Worm (Caenorhabditis elegans) whole organism, L3 larva: Measurements from ENCODE around the gene F35H10.5.

Experiments used
- ZK546.5 ChIP-seq: sonication (generic microtip); optimal IDR thresholded peaks from 2 replicates; lab custom pipeline; 2017; ENCODE audit warnings: missing biosample characterization, missing genetic modification characterization
- aly-2 ChIP-seq: fragments of 150-350 bp; optimal IDR thresholded peaks from 2 replicates; lab custom pipeline; 2014; ENCODE audit warnings: missing biosample characterization, missing genetic modification characterization
- ama-1 ChIP-seq: fragments of 150-350 bp; optimal IDR thresholded peaks from 2 replicates; lab custom pipeline; 2018
- ceh-82 ChIP-seq: fragments of 150-350 bp; optimal IDR thresholded peaks from 2 replicates; lab custom pipeline; 2014; ENCODE audit warnings: missing biosample characterization, missing genetic modification characterization
- ceh-9 ChIP-seq: sonication (generic microtip); optimal IDR thresholded peaks from 2 replicates; lab custom pipeline; 2018; ENCODE audit warnings: missing biosample characterization, missing genetic modification characterization
- daf-12 ChIP-seq: fragments of 150-350 bp; optimal IDR thresholded peaks from 2 replicates; lab custom pipeline; 2014; ENCODE audit warnings: missing biosample characterization, missing genetic modification reagents, missing genetic modification characterization
- egl-27 ChIP-seq: sonication (generic microtip); optimal IDR thresholded peaks from 4 replicates; lab custom pipeline; 2017; ENCODE audit warnings: missing biosample characterization, missing genetic modification reagents, missing genetic modification characterization
- egl-5 ChIP-seq: fragments of 150-350 bp; optimal IDR thresholded peaks from 2 replicates; lab custom pipeline; 2017; ENCODE audit warnings: missing biosample characterization, missing genetic modification reagents, missing genetic modification characterization, inconsistent platforms
- elt-2 ChIP-seq: sonication (generic microtip); optimal IDR thresholded peaks from 2 replicates; lab custom pipeline; 2016; ENCODE audit warnings: missing genetic modification reagents, mild to moderate bottlenecking, missing genetic modification characterization, missing compliant biosample characterization
- fkh-10 ChIP-seq: sonication (generic microtip); optimal IDR thresholded peaks from 2 replicates; lab custom pipeline; 2017; ENCODE audit warnings: missing biosample characterization, missing genetic modification reagents, missing genetic modification characterization
- fkh-2 ChIP-seq: fragments of 150-350 bp; optimal IDR thresholded peaks from 2 replicates; lab custom pipeline; 2014; ENCODE audit warnings: missing biosample characterization, missing genetic modification reagents, missing genetic modification characterization
- fos-1 ChIP-seq: fragments of 150-350 bp; optimal IDR thresholded peaks from 2 replicates; lab custom pipeline; 2014; ENCODE audit warnings: missing biosample characterization, missing genetic modification characterization
- jun-1 ChIP-seq: fragments of 150-350 bp; optimal IDR thresholded peaks from 2 replicates; lab custom pipeline; 2014; ENCODE audit warnings: missing biosample characterization, missing genetic modification reagents, missing genetic modification characterization
- lin-15B ChIP-seq: fragments of 150-350 bp; optimal IDR thresholded peaks from 2 replicates; lab custom pipeline; 2014; ENCODE audit warnings: missing biosample characterization, missing genetic modification characterization
- lin-39 ChIP-seq: fragments of 150-350 bp; optimal IDR thresholded peaks from 2 replicates; lab custom pipeline; 2018; ENCODE audit warnings: missing biosample characterization, missing genetic modification reagents, missing genetic modification characterization
- lsy-12 ChIP-seq: sonication (generic microtip); optimal IDR thresholded peaks from 2 replicates; lab custom pipeline; 2016; ENCODE audit warnings: mild to moderate bottlenecking, missing genetic modification characterization, missing compliant biosample characterization
- mdl-1 ChIP-seq: fragments of 150-350 bp; optimal IDR thresholded peaks from 2 replicates; lab custom pipeline; 2014; ENCODE audit warnings: missing biosample characterization, missing genetic modification characterization
- mml-1 ChIP-seq: fragments of 150-350 bp; sonication (generic microtip); optimal IDR thresholded peaks from 3 replicates; lab custom pipeline; 2014; ENCODE audit warnings: missing biosample characterization, missing genetic modification characterization
- nhr-11 ChIP-seq: fragments of 150-350 bp; optimal IDR thresholded peaks from 2 replicates; lab custom pipeline; 2014; ENCODE audit warnings: missing biosample characterization, missing genetic modification characterization
- nhr-12 ChIP-seq: fragments of 150-350 bp; optimal IDR thresholded peaks from 2 replicates; lab custom pipeline; 2014; ENCODE audit warnings: missing biosample characterization, missing genetic modification characterization
- nhr-23 ChIP-seq: fragments of 150-350 bp; optimal IDR thresholded peaks from 2 replicates; lab custom pipeline; 2014; ENCODE audit warnings: missing biosample characterization, missing genetic modification reagents, missing genetic modification characterization
- nhr-237 ChIP-seq: fragments of 150-350 bp; optimal IDR thresholded peaks from 2 replicates; lab custom pipeline; 2014; ENCODE audit warnings: missing biosample characterization, missing genetic modification characterization
- nhr-25 ChIP-seq: sonication (generic microtip); optimal IDR thresholded peaks from 2 replicates; lab custom pipeline; 2017; ENCODE audit warnings: missing biosample characterization, missing genetic modification characterization
- nhr-76 ChIP-seq: fragments of 150-350 bp; sonication (generic microtip); optimal IDR thresholded peaks from 5 replicates; lab custom pipeline; 2014; ENCODE audit warnings: missing biosample characterization, missing genetic modification characterization
- nhr-77 ChIP-seq: fragments of 150-350 bp; optimal IDR thresholded peaks from 2 replicates; lab custom pipeline; 2014; ENCODE audit warnings: missing biosample characterization, missing genetic modification characterization
- pha-4 ChIP-seq: fragments of 150-350 bp; optimal IDR thresholded peaks from 2 replicates; lab custom pipeline; 2014; ENCODE audit warnings: missing biosample characterization, missing genetic modification reagents, missing genetic modification characterization
- pqm-1 ChIP-seq: fragments of 150-350 bp; optimal IDR thresholded peaks from 2 replicates; lab custom pipeline; 2017; ENCODE audit warnings: missing biosample characterization, missing genetic modification characterization, inconsistent platforms
- sea-2 ChIP-seq: fragments of 150-350 bp; sonication (generic microtip); optimal IDR thresholded peaks from 4 replicates; lab custom pipeline; 2014; ENCODE audit warnings: missing biosample characterization, missing genetic modification reagents, missing genetic modification characterization
- skn-1 ChIP-seq: fragments of 150-350 bp; optimal IDR thresholded peaks from 2 replicates; lab custom pipeline; 2014; ENCODE audit warnings: missing biosample characterization, missing genetic modification characterization
- tbx-2 ChIP-seq: sonication (generic microtip); optimal IDR thresholded peaks from 2 replicates; lab custom pipeline; 2016; ENCODE audit warnings: mild to moderate bottlenecking, missing genetic modification characterization, missing compliant biosample characterization
- unc-62 ChIP-seq: fragments of 150-350 bp; sonication (generic microtip); optimal IDR thresholded peaks from 4 replicates; lab custom pipeline; 2014; ENCODE audit warnings: missing biosample characterization, missing genetic modification reagents, missing genetic modification characterization
- zag-1 ChIP-seq: fragments of 150-350 bp; optimal IDR thresholded peaks from 2 replicates; lab custom pipeline; 2014; ENCODE audit warnings: missing biosample characterization, missing genetic modification characterization

The F35H10.5 gene

DNA sequence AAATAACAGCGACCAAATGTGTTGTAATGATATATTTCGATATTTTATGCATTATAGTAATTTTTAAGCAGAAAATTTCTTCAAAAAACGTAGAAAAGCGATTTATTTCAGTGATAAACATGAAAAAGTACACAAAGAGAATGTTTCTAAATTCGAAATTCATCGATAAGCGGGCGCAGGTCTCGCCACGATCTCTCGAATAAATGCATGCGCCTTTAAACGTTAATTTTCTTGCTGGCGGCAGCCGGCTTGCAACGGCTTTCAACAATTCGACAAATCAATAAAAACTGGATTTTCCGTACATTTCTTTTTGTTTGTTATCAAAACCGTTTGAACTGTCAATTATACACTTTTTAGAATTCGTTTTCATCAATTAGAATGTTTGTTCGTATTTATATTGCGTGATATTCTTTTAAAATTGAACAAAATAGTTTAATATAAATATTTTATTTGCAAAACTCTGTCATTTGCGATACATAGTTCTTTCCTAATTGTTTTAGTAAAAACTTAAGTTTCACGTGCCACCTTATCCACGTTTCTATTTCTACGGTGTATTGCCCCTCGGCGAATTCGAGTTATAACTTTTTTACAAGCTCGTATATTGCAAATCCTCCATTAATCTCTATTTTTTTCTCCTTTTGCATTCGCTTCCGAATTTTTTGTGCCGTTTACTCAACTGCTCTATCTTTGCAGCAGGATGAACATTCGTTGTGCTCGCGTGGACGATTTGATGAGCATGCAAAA, 10.8 kb upstream of the F35H10.5 start, which contains the start of gene daf-31 (continued):
- peak; percentile 71 for TF ChIP-seq nhr-25
- no peak for TF ChIP-seq zag-1 (tag; lab: Kevin White, UChicago)
- no peak for TF ChIP-seq lsy-12 (tag; lab: Kevin White, UChicago)
- TF ChIP-seq lin-39 (tag; lab: Kevin White, UChicago): peak; percentile 88

DNA sequence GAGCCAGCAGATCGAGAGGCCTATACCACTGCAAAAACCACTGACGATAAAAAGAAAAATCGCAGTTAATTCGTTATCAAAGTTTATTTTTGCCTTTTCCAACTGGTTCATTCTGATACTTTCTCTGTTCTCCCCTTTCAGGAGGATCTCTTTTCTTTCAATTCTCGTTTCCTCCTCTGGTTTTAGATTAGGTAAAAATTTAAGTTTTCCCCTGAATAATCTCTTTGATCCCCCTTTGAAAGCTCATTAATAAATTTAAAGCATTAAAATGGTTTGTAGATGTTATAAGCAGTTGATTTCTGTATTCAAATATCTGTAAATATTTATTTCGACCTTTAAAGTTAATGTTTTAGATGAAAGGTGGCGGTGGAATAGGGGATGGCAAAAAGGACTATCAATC, 9.3 kb upstream of the F35H10.5 start, which contains the start of gene K07H8.2:
K07H8.2 (plus strand) TSS at position 301 of the 400 bp plus-strand sequence.
- TF ChIP-seq ZK546.5 (tag; lab: Kevin White, UChicago): no peak
- no peak for TF ChIP-seq lin-15B (tag; lab: Kevin White, UChicago)
- TF ChIP-seq pqm-1 (tag; lab: Kevin White, UChicago): no peak
- no peak for TF ChIP-seq lin-39 (tag; lab: Kevin White, UChicago)
- TF ChIP-seq jun-1 (tag; lab: Kevin White, UChicago): no peak
- TF ChIP-seq skn-1 (tag; lab: Kevin White, UChicago): no peak
- no peak for TF ChIP-seq sea-2 (GFP tag; lab: Kevin White, UChicago)
- TF ChIP-seq nhr-237 (tag; lab: Kevin White, UChicago): no peak
- TF ChIP-seq nhr-12 (tag; lab: Kevin White, UChicago): no peak
- no peak for TF ChIP-seq nhr-11 (tag; lab: Kevin White, UChicago)
- TF ChIP-seq mml-1 (tag; lab: Kevin White, UChicago): no peak
- TF ChIP-seq mdl-1 (tag; lab: Kevin White, UChicago): no peak

DNA sequence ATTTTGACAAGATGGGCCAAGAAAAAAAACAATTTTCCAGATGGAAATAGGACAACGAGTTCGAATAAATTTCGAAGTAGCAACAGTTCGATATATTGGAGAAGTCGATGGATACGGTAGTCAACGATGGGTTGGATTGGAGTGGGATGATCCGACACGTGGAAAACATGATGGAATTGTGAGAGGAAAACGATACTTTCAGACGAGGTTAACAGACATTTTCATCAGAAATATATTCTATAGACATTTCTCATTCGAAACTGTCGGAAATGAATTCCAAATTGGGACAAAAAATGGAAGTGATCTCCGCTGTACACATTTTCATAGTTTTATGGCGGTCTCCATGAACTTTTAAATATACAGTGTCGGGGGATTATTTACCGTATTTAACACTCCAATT, 5.9 kb upstream of the F35H10.5 start, which contains the start of gene tbce-1:
tbce-1 (plus strand) TSS at position 41 of the 400 bp plus-strand sequence.
- no peak for TF ChIP-seq nhr-12 (tag; lab: Kevin White, UChicago)
- peak; percentile 18 for TF ChIP-seq ama-1 (lab: Kevin White, UChicago)
- no peak for TF ChIP-seq tbx-2 (tag; lab: Kevin White, UChicago)
- no peak for TF ChIP-seq unc-62 (GFP tag; lab: Kevin White, UChicago)

DNA sequence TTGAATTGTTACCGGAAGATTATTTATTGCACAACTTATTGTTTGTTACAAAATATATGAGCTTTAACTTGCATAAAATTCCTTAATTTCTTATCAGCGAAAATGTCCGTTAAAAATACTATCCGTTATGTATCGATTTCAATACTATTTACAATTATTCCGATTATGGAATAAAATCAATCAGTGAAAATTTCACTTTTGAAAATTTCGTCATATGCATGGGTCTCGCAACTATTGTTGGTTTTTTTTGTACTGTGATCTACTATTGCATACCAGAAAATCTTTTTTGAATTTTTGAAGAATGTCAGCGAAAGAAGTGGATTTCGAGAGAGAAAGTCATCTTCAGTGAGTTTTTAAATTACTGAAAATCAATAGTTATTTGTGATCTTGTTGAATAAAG, 3.4 kb upstream of the F35H10.5 start, which contains the start of gene nprl-3:
nprl-3 (plus strand) TSS at position 301 of the 400 bp plus-strand sequence.
- TF ChIP-seq lin-39 (tag; lab: Kevin White, UChicago) (no peak), nhr-11 (tag; lab: Kevin White, UChicago) (no peak), lsy-12 (tag; lab: Kevin White, UChicago) (no peak), fkh-2 (tag; lab: Kevin White, UChicago) (no peak), ceh-9 (tag; lab: Kevin White, UChicago) (no peak), fos-1 (tag; lab: Kevin White, UChicago) (no peak), unc-62 (GFP tag; lab: Kevin White, UChicago) (no peak), jun-1 (tag; lab: Kevin White, UChicago) (no peak), zag-1 (tag; lab: Kevin White, UChicago) (no peak), nhr-12 (tag; lab: Kevin White, UChicago) (no peak), nhr-76 (tag; lab: Kevin White, UChicago) (no peak), ceh-82 (tag; lab: Kevin White, UChicago) (no peak), nhr-25 (no peak), mml-1 (tag; lab: Kevin White, UChicago) (no peak), elt-2 (tag; lab: Kevin White, UChicago) (no peak), ama-1 (lab: Kevin White, UChicago) (no peak), daf-12 (tag; lab: Kevin White, UChicago) (no peak), aly-2 (tag; lab: Kevin White, UChicago) (no peak), nhr-23 (no peak), egl-27 (tag; lab: Kevin White, UChicago) (no peak)

DNA sequence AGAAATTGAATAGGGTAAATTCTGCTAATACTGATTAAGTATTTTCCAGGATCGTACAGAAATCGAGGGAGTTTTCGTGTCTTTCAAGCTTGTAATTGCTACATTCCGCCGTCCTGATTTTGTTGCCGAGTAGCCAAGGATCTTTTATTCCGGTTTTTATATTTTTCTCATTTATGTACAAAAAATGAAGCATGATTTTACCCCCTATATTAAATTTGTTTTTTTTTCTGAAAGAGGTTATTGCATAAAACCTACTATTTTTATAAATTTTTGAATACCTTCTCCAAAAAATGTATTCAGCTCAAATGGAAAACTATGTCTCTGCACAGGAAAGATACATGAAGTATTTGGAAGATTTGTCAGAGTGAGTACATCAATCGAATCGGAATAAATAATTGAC, 932 bp upstream of the F35H10.5 start, which contains the start of gene F35H10.6:
F35H10.6 (plus strand) TSS at position 301 of the 400 bp plus-strand sequence.
- TF ChIP-seq fkh-2 (tag; lab: Kevin White, UChicago) (no peak), pha-4 (tag; lab: Kevin White, UChicago) (no peak), egl-27 (tag; lab: Kevin White, UChicago) (no peak), mml-1 (tag; lab: Kevin White, UChicago) (no peak), egl-5 (tag; lab: Kevin White, UChicago) (no peak), jun-1 (tag; lab: Kevin White, UChicago) (no peak), sea-2 (GFP tag; lab: Kevin White, UChicago) (no peak), nhr-77 (tag; lab: Kevin White, UChicago) (no peak), ceh-82 (tag; lab: Kevin White, UChicago) (no peak), fkh-10 (GFP tag; lab: Kevin White, UChicago) (no peak)
